Fruit fly (Drosophila melanogaster) whole organism, wandering third instar larva: ENCODE data around the gene Moe.
A peak's percentile ranks its signal among the peaks of the same experiment; 100 is the strongest.

Experiments used
- Abd-B ChIP-seq: fragments of >200 bp; optimal IDR thresholded peaks from 2 replicates; lab custom pipeline; 2017; ENCODE audit warnings: missing biosample characterization, missing genetic modification characterization
- CG32264 ChIP-seq: fragments of 200-800 bp; sonication (Bioruptor generic); optimal IDR thresholded peaks from 2 replicates; lab custom pipeline; 2016; ENCODE audit warnings: missing biosample characterization, missing genetic modification characterization
- HLH106 ChIP-seq: fragments of 200-800 bp; optimal IDR thresholded peaks from 3 replicates; lab custom pipeline; 2019; ENCODE audit warnings: missing biosample characterization, mild to moderate bottlenecking, missing genetic modification characterization, moderate library complexity
- Mio ChIP-seq: sonication (Bioruptor generic); optimal IDR thresholded peaks from 2 replicates; lab custom pipeline; 2016; ENCODE audit warnings: missing biosample characterization, missing genetic modification characterization
- br ChIP-seq: fragments of 200-800 bp; sonication (Bioruptor generic); optimal IDR thresholded peaks from 2 replicates; lab custom pipeline; 2016; ENCODE audit warnings: missing biosample characterization, missing genetic modification characterization
- brk ChIP-seq: fragments of 200-800 bp; sonication (Bioruptor generic); optimal IDR thresholded peaks from 2 replicates; lab custom pipeline; 2016; ENCODE audit warnings: missing biosample characterization, mild to moderate bottlenecking, missing genetic modification characterization
- dl ChIP-seq, 2 experiments: fragments of 175-275, 200-275 bp in 1 of 2; fragments of 200-275 bp in 1 of 2; sonication (Bioruptor generic); optimal IDR thresholded peaks; lab custom pipeline; 2018; ENCODE audit warnings: mild to moderate bottlenecking in 2 of 2, missing biosample characterization in 2 of 2, missing genetic modification characterization in 2 of 2, moderate library complexity in 2 of 2; ENCODE audit not compliant: partially characterized antibody in 2 of 2, insufficient read depth in 1 of 2
- h ChIP-seq: fragments of 200-800 bp; sonication (Bioruptor generic); optimal IDR thresholded peaks from 3 replicates; lab custom pipeline; 2016; ENCODE audit warnings: missing biosample characterization, mild to moderate bottlenecking, missing genetic modification characterization
- pan ChIP-seq: fragments of >200 bp; optimal IDR thresholded peaks from 2 replicates; lab custom pipeline; 2017
- usp ChIP-seq: fragments of >200 bp; optimal IDR thresholded peaks from 2 replicates; lab custom pipeline; 2017; ENCODE audit warnings: missing biosample characterization, missing genetic modification characterization

dm6 chrX:8894315-8895017, 3.7 kb downstream of the Moe start:
- TF ChIP-seq HLH106 (tag; lab: Kevin White, UChicago) (peak; percentile 75), CG32264 (GFP tag; lab: Kevin White, UChicago) (peak; percentile 61), pan (lab: Kevin White, UChicago) (no peak), usp (GFP tag; lab: Kevin White, UChicago) (no peak), Abd-B (GFP tag; lab: Kevin White, UChicago) (no peak), dl (GFP tag; optimal IDR thresholded peaks at IDR 0.05; lab: Kevin White, UChicago; ENCODE audit: insufficient read depth in 1 of 2, partially characterized antibody in 2 of 2) (peak in 1 of 2 experiments; percentile 60), h (peak; percentile 84), Mio (GFP tag; lab: Kevin White, UChicago) (no peak), br (GFP tag; lab: Kevin White, UChicago) (peak; percentile 83), brk (peak; percentile 44)
